Worm (Caenorhabditis elegans) whole organism, L1 larva: Measurements from ENCODE around the gene C28G1.2.
A peak's percentile ranks its signal among the peaks of the same experiment; 100 is the strongest.

Experiments used
- C04F5.9 ChIP-seq: sonication (generic microtip); optimal IDR thresholded peaks from 2 replicates; lab custom pipeline; 2016; ENCODE audit warnings: missing genetic modification characterization, missing compliant biosample characterization
- C16A3.4 ChIP-seq: fragments of 150-350 bp; optimal IDR thresholded peaks from 2 replicates; lab custom pipeline; 2014; ENCODE audit warnings: missing biosample characterization, missing genetic modification characterization
- F16B12.6 ChIP-seq: fragments of 150-350 bp; optimal IDR thresholded peaks from 2 replicates; lab custom pipeline; 2014; ENCODE audit warnings: missing biosample characterization, missing genetic modification characterization
- aha-1 ChIP-seq: fragments of 150-350 bp; optimal IDR thresholded peaks from 2 replicates; lab custom pipeline; 2014; ENCODE audit warnings: missing biosample characterization, missing genetic modification characterization
- alr-1 ChIP-seq: fragments of 200-800 bp; sonication (Bioruptor generic); optimal IDR thresholded peaks from 2 replicates; lab custom pipeline; 2018; ENCODE audit warnings: borderline replicate concordance, mild to moderate bottlenecking, missing genetic modification characterization, missing compliant biosample characterization
- ama-1 ChIP-seq: fragments of 150-350 bp; optimal IDR thresholded peaks from 2 replicates; lab custom pipeline; 2014
- ceh-63 ChIP-seq: fragments of 200-800 bp; sonication (Bioruptor generic); optimal IDR thresholded peaks from 2 replicates; lab custom pipeline; 2018; ENCODE audit warnings: mild to moderate bottlenecking, missing genetic modification characterization, missing compliant biosample characterization
- ceh-82 ChIP-seq, 3 experiments: fragments of 150-350 bp in 1 of 3; sonication (generic microtip) in 2 of 3; optimal IDR thresholded peaks; 2 replicates each; lab custom pipeline; 2014 to 2017; ENCODE audit warnings: missing biosample characterization in 3 of 3, missing genetic modification characterization in 3 of 3
- dsc-1 ChIP-seq: sonication (generic microtip); optimal IDR thresholded peaks from 2 replicates; lab custom pipeline; 2016; ENCODE audit warnings: mild to moderate bottlenecking, missing genetic modification characterization, missing compliant biosample characterization
- egl-13 ChIP-seq: sonication (generic microtip); optimal IDR thresholded peaks from 2 replicates; lab custom pipeline; 2016; ENCODE audit warnings: missing genotype, missing genetic modification reagents, missing genetic modification characterization, missing compliant biosample characterization
- egl-27 ChIP-seq, 2 experiments: fragments of 150-350 bp in 1 of 2; sonication (generic microtip); optimal IDR thresholded peaks; 3 replicates each; lab custom pipeline; 2017 to 2018; ENCODE audit warnings: missing biosample characterization in 2 of 2, missing genetic modification characterization in 2 of 2, missing genetic modification reagents in 2 of 2
- elt-2 ChIP-seq: sonication (generic microtip); optimal IDR thresholded peaks from 2 replicates; lab custom pipeline; 2016; ENCODE audit warnings: missing genetic modification characterization, mild to moderate bottlenecking, inconsistent platforms, missing compliant biosample characterization, missing genetic modification reagents
- ets-5 ChIP-seq: fragments of 200-800 bp; sonication (Bioruptor generic); IDR thresholded peaks from 2 replicates; pipeline ENCODE4 v1.3.6; 2022; ENCODE audit warnings: missing genetic modification characterization, missing compliant biosample characterization
- fkh-4 ChIP-seq: sonication (generic microtip); optimal IDR thresholded peaks from 2 replicates; lab custom pipeline; 2016; ENCODE audit warnings: missing compliant biosample characterization, missing genetic modification characterization, borderline replicate concordance
- fkh-8 ChIP-seq: sonication (generic microtip); optimal IDR thresholded peaks from 2 replicates; lab custom pipeline; 2016; ENCODE audit warnings: mild to moderate bottlenecking, missing genetic modification characterization, missing compliant biosample characterization
- fos-1 ChIP-seq: fragments of 150-350 bp; optimal IDR thresholded peaks from 2 replicates; lab custom pipeline; 2014; ENCODE audit warnings: missing biosample characterization, missing genetic modification characterization
- hlh-4 ChIP-seq: sonication (generic microtip); optimal IDR thresholded peaks from 2 replicates; lab custom pipeline; 2016; ENCODE audit warnings: mild to moderate bottlenecking, missing genetic modification characterization, missing compliant biosample characterization
- hpl-2 ChIP-seq: fragments of 150-350 bp; optimal IDR thresholded peaks from 2 replicates; lab custom pipeline; 2014; ENCODE audit warnings: missing biosample characterization, missing genetic modification reagents, missing genetic modification characterization
- irx-1 ChIP-seq: sonication (generic microtip); optimal IDR thresholded peaks from 2 replicates; lab custom pipeline; 2016; ENCODE audit warnings: missing genetic modification characterization, missing compliant biosample characterization
- isw-1 ChIP-seq: fragments of 200-800 bp; sonication (Bioruptor generic); IDR thresholded peaks from 2 replicates; pipeline ENCODE4 v1.3.6; 2022; ENCODE audit warnings: missing genetic modification characterization, missing compliant biosample characterization
- jun-1 ChIP-seq: fragments of 150-350 bp; optimal IDR thresholded peaks from 2 replicates; lab custom pipeline; 2014; ENCODE audit warnings: missing biosample characterization, missing genetic modification reagents, missing genetic modification characterization
- lin-13 ChIP-seq: fragments of 150-350 bp; optimal IDR thresholded peaks from 2 replicates; lab custom pipeline; 2014; ENCODE audit warnings: missing biosample characterization, missing genetic modification reagents, missing genetic modification characterization
- lin-14 ChIP-seq: fragments of 200-800 bp; sonication (Bioruptor generic); optimal IDR thresholded peaks from 2 replicates; lab custom pipeline; 2018; ENCODE audit warnings: mild to moderate bottlenecking, missing genetic modification characterization, moderate library complexity, missing compliant biosample characterization
- lin-35 ChIP-seq, 2 experiments: fragments of 150-350 bp; optimal IDR thresholded peaks; 2 replicates each; lab custom pipeline; 2014; ENCODE audit warnings: missing biosample characterization in 2 of 2, missing genetic modification characterization in 2 of 2, missing genetic modification reagents in 2 of 2
- lin-39 ChIP-seq: fragments of 150-350 bp; optimal IDR thresholded peaks from 2 replicates; lab custom pipeline; 2014; ENCODE audit warnings: missing biosample characterization, missing genetic modification reagents, missing genetic modification characterization
- lsy-2 ChIP-seq, 2 experiments: fragments of 150-350 bp; optimal IDR thresholded peaks; 2 replicates each; lab custom pipeline; 2014; ENCODE audit warnings: missing biosample characterization in 2 of 2, missing genetic modification characterization in 2 of 2
- mef-2 ChIP-seq: fragments of 150-350 bp; optimal IDR thresholded peaks from 2 replicates; lab custom pipeline; 2014; ENCODE audit warnings: missing biosample characterization, missing genetic modification characterization
- mep-1 ChIP-seq: fragments of 150-350 bp; optimal IDR thresholded peaks from 2 replicates; lab custom pipeline; 2014; ENCODE audit warnings: missing biosample characterization, missing genetic modification characterization
- nhr-11 ChIP-seq: fragments of 150-350 bp; optimal IDR thresholded peaks from 2 replicates; lab custom pipeline; 2014; ENCODE audit warnings: missing biosample characterization, missing genetic modification characterization
- nhr-12 ChIP-seq: sonication (generic microtip); optimal IDR thresholded peaks from 2 replicates; lab custom pipeline; 2017; ENCODE audit warnings: missing biosample characterization, missing genetic modification characterization
- nhr-19 ChIP-seq: fragments of 200-800 bp; sonication (Bioruptor generic); conservative IDR thresholded peaks from 2 replicates; pipeline ENCODE4 v1.3.6; 2022; ENCODE audit warnings: missing genetic modification characterization, missing compliant biosample characterization
- nhr-20 ChIP-seq: sonication (generic microtip); optimal IDR thresholded peaks from 2 replicates; lab custom pipeline; 2016; ENCODE audit warnings: mild to moderate bottlenecking, missing genetic modification characterization, missing compliant biosample characterization
- nhr-237 ChIP-seq: fragments of 150-350 bp; optimal IDR thresholded peaks from 2 replicates; lab custom pipeline; 2014; ENCODE audit warnings: missing biosample characterization, missing genetic modification characterization
- nhr-28 ChIP-seq: fragments of 150-350 bp; optimal IDR thresholded peaks from 2 replicates; lab custom pipeline; 2014; ENCODE audit warnings: missing biosample characterization, missing genetic modification characterization
- nhr-47 ChIP-seq: sonication (generic microtip); optimal IDR thresholded peaks from 2 replicates; lab custom pipeline; 2016; ENCODE audit warnings: mild to moderate bottlenecking, missing genetic modification characterization, moderate library complexity, missing compliant biosample characterization
- nhr-76 ChIP-seq: sonication (generic microtip); optimal IDR thresholded peaks from 2 replicates; lab custom pipeline; 2017; ENCODE audit warnings: missing biosample characterization, missing genetic modification characterization
- nhr-77 ChIP-seq: fragments of 150-350 bp; optimal IDR thresholded peaks from 2 replicates; lab custom pipeline; 2014; ENCODE audit warnings: missing biosample characterization, missing genetic modification characterization
- pax-3 ChIP-seq: fragments of 200-800 bp; sonication (Bioruptor generic); optimal IDR thresholded peaks from 2 replicates; lab custom pipeline; 2018; ENCODE audit warnings: mild to moderate bottlenecking, missing genetic modification characterization, moderate library complexity, missing compliant biosample characterization
- pqm-1 ChIP-seq: sonication (generic microtip); optimal IDR thresholded peaks from 3 replicates; lab custom pipeline; 2017; ENCODE audit warnings: missing biosample characterization, missing genetic modification characterization
- rnt-1 ChIP-seq: sonication (generic microtip); optimal IDR thresholded peaks from 2 replicates; lab custom pipeline; 2016; ENCODE audit warnings: mild to moderate bottlenecking, missing genetic modification characterization, moderate library complexity, missing compliant biosample characterization
- snpc-4 ChIP-seq: fragments of 150-350 bp; optimal IDR thresholded peaks from 2 replicates; lab custom pipeline; 2014; ENCODE audit warnings: missing biosample characterization, missing genetic modification characterization
- sptf-1 ChIP-seq: fragments of 150-350 bp; optimal IDR thresholded peaks from 2 replicates; lab custom pipeline; 2014; ENCODE audit warnings: missing biosample characterization, missing genetic modification characterization
- sup-37 ChIP-seq: fragments of 200-800 bp; sonication (Bioruptor generic); optimal IDR thresholded peaks from 2 replicates; lab custom pipeline; 2018; ENCODE audit warnings: mild to moderate bottlenecking, missing genetic modification characterization, missing compliant biosample characterization
- swsn-7 ChIP-seq: sonication (generic microtip); optimal IDR thresholded peaks from 2 replicates; lab custom pipeline; 2016; ENCODE audit warnings: missing genetic modification characterization, missing compliant biosample characterization
- tbx-2 ChIP-seq: sonication (generic microtip); optimal IDR thresholded peaks from 2 replicates; lab custom pipeline; 2016; ENCODE audit warnings: missing genetic modification characterization, missing compliant biosample characterization
- tlp-1 ChIP-seq: fragments of 150-350 bp; optimal IDR thresholded peaks from 2 replicates; lab custom pipeline; 2014; ENCODE audit warnings: missing biosample characterization, missing genetic modification characterization
- unc-130 ChIP-seq: fragments of 150-350 bp; optimal IDR thresholded peaks from 2 replicates; lab custom pipeline; 2017; ENCODE audit warnings: missing biosample characterization, missing genetic modification characterization, inconsistent platforms
- unc-30 ChIP-seq: sonication (generic microtip); optimal IDR thresholded peaks from 2 replicates; lab custom pipeline; 2017; ENCODE audit warnings: missing biosample characterization, missing genetic modification characterization
- unc-86 ChIP-seq: sonication (generic microtip); optimal IDR thresholded peaks from 2 replicates; lab custom pipeline; 2016; ENCODE audit warnings: missing genetic modification characterization, missing compliant biosample characterization
- unc-98 ChIP-seq: fragments of 200-800 bp; sonication (Bioruptor generic); IDR thresholded peaks from 2 replicates; pipeline ENCODE4 v1.3.6; 2022; ENCODE audit warnings: missing genetic modification characterization, missing compliant biosample characterization
- vab-15 ChIP-seq: sonication (generic microtip); optimal IDR thresholded peaks from 2 replicates; lab custom pipeline; 2017; ENCODE audit warnings: missing genotype, mild to moderate bottlenecking, missing genetic modification characterization, missing compliant biosample characterization
- xbp-1 ChIP-seq: sonication (generic microtip); optimal IDR thresholded peaks from 2 replicates; lab custom pipeline; 2016; ENCODE audit warnings: missing genetic modification characterization, missing compliant biosample characterization
- zag-1 ChIP-seq: fragments of 150-350 bp; optimal IDR thresholded peaks from 2 replicates; lab custom pipeline; 2014; ENCODE audit warnings: missing biosample characterization, missing genetic modification characterization
- ztf-11 ChIP-seq, 2 experiments: sonication (generic microtip); optimal IDR thresholded peaks; 2 replicates each; lab custom pipeline; 2016 to 2017; ENCODE audit warnings: missing genetic modification characterization in 2 of 2, missing biosample characterization in 1 of 2, missing compliant biosample characterization in 1 of 2

Gene C28G1.2

DNA sequence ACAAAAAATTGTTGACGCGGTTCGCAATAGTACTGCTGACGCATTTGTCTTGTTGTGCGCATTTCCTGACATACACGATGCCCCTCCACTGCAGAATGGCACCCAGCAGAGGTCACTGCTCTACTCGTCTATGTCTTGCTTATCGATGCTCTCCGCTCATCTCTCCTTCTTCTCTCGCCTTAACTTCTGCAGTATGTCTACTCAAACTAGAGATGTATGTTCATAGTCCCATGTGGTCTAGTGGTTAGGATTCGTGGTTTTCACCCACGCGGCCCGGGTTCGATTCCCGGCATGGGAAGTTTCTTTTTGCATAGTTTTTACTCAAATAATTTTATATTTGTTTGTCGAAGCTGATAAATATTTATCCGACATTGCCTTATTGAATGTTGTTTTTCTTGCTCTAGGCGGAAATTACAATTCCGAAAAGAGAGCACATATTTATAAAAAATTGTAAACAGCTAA, at the start of gene C28G1.2:
TSS of gene C28G1.2 (plus strand) at position 130 of the 462 bp plus-strand sequence.
- peak; percentile 69 for TF ChIP-seq hpl-2 (GFP tag; lab: Kevin White, UChicago)
- peak; percentile 89 for TF ChIP-seq C16A3.4 (tag; lab: Kevin White, UChicago)
- peak; percentile 96 for TF ChIP-seq swsn-7 (tag; lab: Kevin White, UChicago)
- peak; percentile 44 for TF ChIP-seq elt-2 (tag; lab: Kevin White, UChicago)
- peak; percentile 83 for TF ChIP-seq isw-1 (GFP tag; lab: Robert Waterston, UW)
- TF ChIP-seq egl-13 = peak; percentile 89
- no peak for TF ChIP-seq nhr-12 (tag; lab: Kevin White, UChicago)
- peak; percentile 74 for TF ChIP-seq lin-13 (GFP tag; lab: Kevin White, UChicago)
- no peak for TF ChIP-seq ets-5
- peak; percentile 58 for TF ChIP-seq unc-130
- peak; percentile 94 for TF ChIP-seq nhr-19
- TF ChIP-seq sptf-1 (tag; lab: Kevin White, UChicago) = no peak
- TF ChIP-seq ceh-82 (tag; optimal IDR thresholded peaks at IDR 0.05; lab: Kevin White, UChicago) = peak; percentile 76 to 90 (median 82)
- peak; percentile 62 for TF ChIP-seq fkh-4
- TF ChIP-seq mep-1 = peak; percentile 89
- no peak for TF ChIP-seq unc-30 (tag; lab: Kevin White, UChicago)
- peak; percentile 71 for TF ChIP-seq zag-1
- TF ChIP-seq tlp-1 = no peak
- TF ChIP-seq fos-1 (tag; lab: Kevin White, UChicago) = peak; percentile 76
- peak; percentile 87 for TF ChIP-seq nhr-76
- TF ChIP-seq dsc-1 = peak; percentile 96
- TF ChIP-seq unc-86 (tag; lab: Kevin White, UChicago) = peak; percentile 93
- peak; percentile 61 for TF ChIP-seq ceh-63 (GFP tag; lab: Kevin White, UChicago)
- TF ChIP-seq C04F5.9 (tag; lab: Kevin White, UChicago) = peak; percentile 69
- TF ChIP-seq aha-1 (tag; lab: Kevin White, UChicago) = peak; percentile 63
- TF ChIP-seq nhr-28 (tag; lab: Kevin White, UChicago) = no peak
- TF ChIP-seq nhr-11 = peak; percentile 60
- peak; percentile 97 for TF ChIP-seq lin-14 (GFP tag; lab: Kevin White, UChicago)
- TF ChIP-seq xbp-1 = peak; percentile 95
- TF ChIP-seq lin-39 (tag; lab: Kevin White, UChicago) = peak; percentile 80
- peak; percentile 74 for TF ChIP-seq snpc-4 (tag; lab: Kevin White, UChicago)
- no peak for TF ChIP-seq pqm-1 (tag; lab: Kevin White, UChicago)
- peak; percentile 93 for TF ChIP-seq tbx-2 (tag; lab: Kevin White, UChicago)
- TF ChIP-seq mef-2 (tag; lab: Kevin White, UChicago) = peak; percentile 18
- peak; percentile 83 to 91 for TF ChIP-seq lsy-2 (tag; optimal IDR thresholded peaks at IDR 0.05; lab: Kevin White, UChicago)
- peak; percentile 96 for TF ChIP-seq nhr-47 (tag; lab: Kevin White, UChicago)
- TF ChIP-seq sup-37 (GFP tag; lab: Kevin White, UChicago) = peak; percentile 82
- peak; percentile 95 for TF ChIP-seq nhr-20 (tag; lab: Kevin White, UChicago)
- peak; percentile 90 for TF ChIP-seq rnt-1 (tag; lab: Kevin White, UChicago)
- peak; percentile 65; the same call in 1 of the 2 replicates for TF ChIP-seq unc-98 (GFP tag; lab: Robert Waterston, UW)
- peak; percentile 80 to 84 for TF ChIP-seq lin-35 (GFP tag; optimal IDR thresholded peaks at IDR 0.05; lab: Kevin White, UChicago)
- peak; percentile 62 for TF ChIP-seq egl-27 (tag; optimal IDR thresholded peaks at IDR 0.05; lab: Kevin White, UChicago)
- peak; percentile 86 for TF ChIP-seq nhr-77 (tag; lab: Kevin White, UChicago)
- peak; percentile 93 for TF ChIP-seq irx-1 (tag; lab: Kevin White, UChicago)
- no peak for TF ChIP-seq alr-1 (tag; lab: Kevin White, UChicago)
- TF ChIP-seq vab-15 (tag; lab: Kevin White, UChicago) = peak; percentile 7
- peak; percentile 93 for TF ChIP-seq fkh-8 (tag; lab: Kevin White, UChicago)
- peak; percentile 47 for TF ChIP-seq F16B12.6 (tag; lab: Kevin White, UChicago)
- peak; percentile 32 for TF ChIP-seq ama-1
- TF ChIP-seq hlh-4 (tag; lab: Kevin White, UChicago) = peak; percentile 47
- TF ChIP-seq ztf-11 (tag; optimal IDR thresholded peaks at IDR 0.05; lab: Kevin White, UChicago) = peak in 1 of 2 experiments; percentile 76
- TF ChIP-seq jun-1 (tag; lab: Kevin White, UChicago) = peak; percentile 80
- peak; percentile 84 for TF ChIP-seq nhr-237 (tag; lab: Kevin White, UChicago)
- peak; percentile 78 for TF ChIP-seq pax-3 (tag; lab: Kevin White, UChicago)
